Fruit fly (Drosophila melanogaster) whole organism, embryonic: ENCODE results near the gene Brms1.
A peak's percentile ranks its signal among the peaks of the same experiment; 100 is the strongest.

ENCODE experiments used
- BtbVII ChIP-seq: fragments of 200-800 bp; sonication (Bioruptor generic); optimal IDR thresholded peaks from 3 replicates; lab custom pipeline; 2017; ENCODE audit warnings: missing biosample characterization, mild to moderate bottlenecking, missing genetic modification characterization
- Bteb2 ChIP-seq: fragments of 200-800 bp; sonication (Bioruptor generic); optimal IDR thresholded peaks from 2 replicates; lab custom pipeline; 2016; ENCODE audit warnings: missing biosample characterization, missing genetic modification characterization
- CG10431 ChIP-seq: fragments of 200-800 bp; sonication (Bioruptor generic); optimal IDR thresholded peaks from 3 replicates; lab custom pipeline; 2018; ENCODE audit warnings: missing biosample characterization, mild to moderate bottlenecking, missing genetic modification characterization
- CG10462 ChIP-seq: fragments of 200-800 bp; sonication (Bioruptor generic); optimal IDR thresholded peaks from 2 replicates; lab custom pipeline; 2016; ENCODE audit warnings: missing biosample characterization, missing genetic modification characterization
- CG12219 ChIP-seq: fragments of 200-800 bp; sonication (Bioruptor generic); optimal IDR thresholded peaks from 3 replicates; lab custom pipeline; 2018; ENCODE audit warnings: missing biosample characterization, mild to moderate bottlenecking, missing genetic modification characterization
- CG13123 ChIP-seq: fragments of 200-800 bp; sonication (Bioruptor generic); optimal IDR thresholded peaks from 2 replicates; lab custom pipeline; 2016; ENCODE audit warnings: missing biosample characterization, missing genetic modification characterization
- CG14710 ChIP-seq: fragments of 200-800 bp; sonication (Bioruptor generic); optimal IDR thresholded peaks from 3 replicates; lab custom pipeline; 2019; ENCODE audit warnings: missing biosample characterization, mild to moderate bottlenecking, missing genetic modification characterization, moderate library complexity
- CG15269 ChIP-seq: fragments of 200-800 bp; sonication (Bioruptor generic); optimal IDR thresholded peaks from 2 replicates; lab custom pipeline; 2018; ENCODE audit warnings: missing biosample characterization, mild to moderate bottlenecking, missing genetic modification characterization, moderate library complexity
- CG1529 ChIP-seq: fragments of 200-800 bp; sonication (Bioruptor generic); optimal IDR thresholded peaks from 3 replicates; lab custom pipeline; 2018; ENCODE audit warnings: missing biosample characterization, missing genetic modification characterization
- CG1603 ChIP-seq: fragments of 200-800 bp; sonication (Bioruptor generic); optimal IDR thresholded peaks from 2 replicates; lab custom pipeline; 2019; ENCODE audit warnings: missing biosample characterization, mild to moderate bottlenecking, missing genetic modification characterization, moderate library complexity
- CG17829 ChIP-seq: fragments of 200-800 bp; optimal IDR thresholded peaks from 2 replicates; lab custom pipeline; 2019; ENCODE audit warnings: missing biosample characterization, mild to moderate bottlenecking, missing genetic modification characterization, moderate library complexity
- CG18619 ChIP-seq: fragments of 200-800 bp; sonication (Bioruptor generic); optimal IDR thresholded peaks from 3 replicates; lab custom pipeline; 2017; ENCODE audit warnings: missing biosample characterization, mild to moderate bottlenecking, missing genetic modification characterization
- CG33213 ChIP-seq: fragments of 200-800 bp; sonication (Bioruptor generic); optimal IDR thresholded peaks from 3 replicates; lab custom pipeline; 2016; ENCODE audit warnings: missing biosample characterization, missing genetic modification characterization
- CG3407 ChIP-seq: fragments of 200-800 bp; sonication (Bioruptor generic); optimal IDR thresholded peaks from 2 replicates; lab custom pipeline; 2018; ENCODE audit warnings: missing biosample characterization, mild to moderate bottlenecking, missing genetic modification characterization
- CG42726 ChIP-seq: fragments of 200-800 bp; sonication (Bioruptor generic); IDR thresholded peaks from 2 replicates; pipeline ENCODE4 v1.3.6; 2022; ENCODE audit warnings: missing biosample characterization, missing genetic modification characterization; ENCODE audit not compliant: partially characterized antibody
- CG4730 ChIP-seq: fragments of 200-800 bp; sonication (Bioruptor generic); IDR thresholded peaks from 2 replicates; pipeline ENCODE4 v1.3.6; 2022; ENCODE audit warnings: missing biosample characterization, missing genetic modification characterization
- CG7839 ChIP-seq: fragments of 200-800 bp; sonication (Bioruptor generic); optimal IDR thresholded peaks from 3 replicates; lab custom pipeline; 2018; ENCODE audit warnings: missing biosample characterization, mild to moderate bottlenecking, missing genetic modification characterization, moderate library complexity
- CG7987 ChIP-seq: fragments of 200-800 bp; sonication (Bioruptor generic); optimal IDR thresholded peaks from 2 replicates; lab custom pipeline; 2018; ENCODE audit warnings: missing biosample characterization, mild to moderate bottlenecking, missing genetic modification characterization, moderate library complexity
- CG8478 ChIP-seq: fragments of >200 bp; optimal IDR thresholded peaks from 2 replicates; lab custom pipeline; 2018
- CG8944 ChIP-seq: fragments of 200-800 bp; sonication (Bioruptor generic); optimal IDR thresholded peaks from 3 replicates; lab custom pipeline; 2016; ENCODE audit warnings: missing biosample characterization, missing genetic modification characterization
- CG9797 ChIP-seq: fragments of 200-800 bp; sonication (Bioruptor generic); optimal IDR thresholded peaks from 3 replicates; lab custom pipeline; 2018; ENCODE audit warnings: missing biosample characterization, mild to moderate bottlenecking, missing genetic modification characterization
- D19A ChIP-seq: fragments of 200-800 bp; optimal IDR thresholded peaks from 3 replicates; lab custom pipeline; 2019; ENCODE audit warnings: missing biosample characterization, mild to moderate bottlenecking, missing genetic modification characterization, moderate library complexity
- Fer1 ChIP-seq: fragments of 200-800 bp; sonication (Bioruptor generic); optimal IDR thresholded peaks from 2 replicates; lab custom pipeline; 2017; ENCODE audit warnings: missing biosample characterization, mild to moderate bottlenecking, missing genetic modification characterization
- Gug ChIP-seq: fragments of 200-800 bp; sonication (Bioruptor generic); IDR thresholded peaks from 4 replicates; pipeline ENCODE4 v1.3.6; 2022; ENCODE audit warnings: missing biosample characterization, missing genetic modification characterization
- HLH4C ChIP-seq: fragments of 200-800 bp; sonication (Bioruptor generic); IDR thresholded peaks from 3 replicates; pipeline ENCODE4 v1.3.6; 2022; ENCODE audit warnings: missing biosample characterization, missing genetic modification characterization; ENCODE audit not compliant: partially characterized antibody
- Nf-YC ChIP-seq: fragments of 200-800 bp; optimal IDR thresholded peaks from 3 replicates; lab custom pipeline; 2019; ENCODE audit warnings: missing biosample characterization, mild to moderate bottlenecking, missing genetic modification characterization, moderate library complexity
- Trl ChIP-seq, 3 experiments: fragments of >200 bp in 2 of 3; fragments of 200-800 bp in 1 of 3; sonication (Bioruptor generic) in 1 of 3; optimal IDR thresholded peaks; 2 replicates in 1 of 3; 3 replicates in 2 of 3; lab custom pipeline; 2016 to 2017; ENCODE audit warnings: missing biosample characterization in 1 of 3, missing genetic modification characterization in 1 of 3
- al ChIP-seq: fragments of 200-800 bp; sonication (Bioruptor generic); IDR thresholded peaks from 2 replicates; pipeline ENCODE4 v1.3.6; 2022; ENCODE audit warnings: missing biosample characterization, missing genetic modification characterization
- ara ChIP-seq: fragments of 200-800 bp; sonication (Bioruptor generic); IDR thresholded peaks from 2 replicates; pipeline ENCODE4 v1.3.6; 2022; ENCODE audit warnings: missing biosample characterization, missing genetic modification characterization
- bcd ChIP-seq: fragments of 200-800 bp; sonication (Bioruptor generic); optimal IDR thresholded peaks from 2 replicates; lab custom pipeline; 2017; ENCODE audit warnings: missing biosample characterization, mild to moderate bottlenecking, missing genetic modification characterization
- croc ChIP-seq: fragments of 200-800 bp; sonication (Bioruptor generic); conservative IDR thresholded peaks from 3 replicates; pipeline ENCODE4 v1.3.6; 2022; ENCODE audit warnings: missing biosample characterization, missing genetic modification characterization
- dm ChIP-seq: fragments of 200-800 bp; sonication (Bioruptor generic); optimal IDR thresholded peaks from 3 replicates; lab custom pipeline; 2016; ENCODE audit warnings: missing biosample characterization, missing genetic modification characterization
- ewg ChIP-seq: fragments of 200-800 bp; sonication (Bioruptor generic); optimal IDR thresholded peaks from 3 replicates; lab custom pipeline; 2017; ENCODE audit warnings: mild to moderate bottlenecking, missing biosample characterization, missing genetic modification reagents, missing genetic modification characterization
- gcm ChIP-seq: fragments of 200-800 bp; sonication (Bioruptor generic); optimal IDR thresholded peaks from 2 replicates; lab custom pipeline; 2019; ENCODE audit warnings: missing biosample characterization, mild to moderate bottlenecking, missing genetic modification characterization, moderate library complexity
- kah ChIP-seq: fragments of 200-800 bp; sonication (Bioruptor generic); optimal IDR thresholded peaks from 2 replicates; lab custom pipeline; 2018; ENCODE audit warnings: missing biosample characterization, mild to moderate bottlenecking, missing genetic modification characterization
- lola ChIP-seq, 3 experiments: fragments of >200 bp in 2 of 3; fragments of 200-800 bp in 1 of 3; sonication (Bioruptor generic) in 1 of 3; optimal IDR thresholded peaks; 2 replicates each; lab custom pipeline; 2017 to 2019; ENCODE audit warnings: missing biosample characterization in 3 of 3, missing genetic modification characterization in 3 of 3, mild to moderate bottlenecking in 1 of 3, moderate library complexity in 1 of 3
- mld ChIP-seq: fragments of 200-800 bp; sonication (Bioruptor generic); IDR thresholded peaks from 3 replicates; pipeline ENCODE4 v1.3.6; 2022; ENCODE audit warnings: missing biosample characterization, missing genetic modification characterization; ENCODE audit not compliant: partially characterized antibody
- nerfin-1 ChIP-seq: fragments of 200-800 bp; sonication (Bioruptor generic); optimal IDR thresholded peaks from 3 replicates; lab custom pipeline; 2019; ENCODE audit warnings: missing biosample characterization, mild to moderate bottlenecking, missing genetic modification characterization, moderate library complexity
- nerfin-2 ChIP-seq: fragments of 200-800 bp; sonication (Bioruptor generic); IDR thresholded peaks from 2 replicates; pipeline ENCODE4 v1.3.6; 2022; ENCODE audit warnings: missing biosample characterization, missing genetic modification characterization; ENCODE audit not compliant: partially characterized antibody
- pros ChIP-seq: fragments of 200-800 bp; sonication (Bioruptor generic); optimal IDR thresholded peaks from 3 replicates; lab custom pipeline; 2019; ENCODE audit warnings: missing biosample characterization, mild to moderate bottlenecking, missing genetic modification characterization, moderate library complexity
- ranshi ChIP-seq: fragments of 200-800 bp; sonication (Bioruptor generic); IDR thresholded peaks from 2 replicates; pipeline ENCODE4 v1.3.6; 2022; ENCODE audit warnings: missing biosample characterization, missing genetic modification characterization
- sc ChIP-seq, 3 experiments: fragments of >200 bp in 2 of 3; fragments of 200-800 bp in 1 of 3; sonication (Bioruptor generic) in 1 of 3; optimal IDR thresholded peaks; 2 replicates in 2 of 3; 3 replicates in 1 of 3; lab custom pipeline; 2017; ENCODE audit warnings: mild to moderate bottlenecking in 1 of 3, missing biosample characterization in 1 of 3, missing genetic modification characterization in 1 of 3, missing genetic modification reagents in 1 of 3
- schlank ChIP-seq: fragments of 200-800 bp; sonication (Bioruptor generic); optimal IDR thresholded peaks from 2 replicates; lab custom pipeline; 2018; ENCODE audit warnings: missing biosample characterization, mild to moderate bottlenecking, missing genetic modification characterization
- sima ChIP-seq: fragments of 200-800 bp; sonication (Bioruptor generic); optimal IDR thresholded peaks from 2 replicates; lab custom pipeline; 2016; ENCODE audit warnings: missing biosample characterization, missing genetic modification characterization
- slou ChIP-seq: fragments of 200-800 bp; sonication (Bioruptor generic); optimal IDR thresholded peaks from 3 replicates; lab custom pipeline; 2016; ENCODE audit warnings: missing biosample characterization, missing genetic modification characterization
- stwl ChIP-seq: fragments of 200-800 bp; sonication (Bioruptor generic); optimal IDR thresholded peaks from 3 replicates; lab custom pipeline; 2018; ENCODE audit warnings: missing biosample characterization, mild to moderate bottlenecking, missing genetic modification characterization, moderate library complexity
- tap ChIP-seq: fragments of 200-800 bp; optimal IDR thresholded peaks from 3 replicates; lab custom pipeline; 2019; ENCODE audit warnings: missing biosample characterization, mild to moderate bottlenecking, missing genetic modification characterization, moderate library complexity
- wor ChIP-seq: fragments of 200-800 bp; sonication (Bioruptor generic); IDR thresholded peaks from 2 replicates; pipeline ENCODE4 v1.3.6; 2022; ENCODE audit warnings: missing biosample characterization, missing genetic modification characterization
- yki ChIP-seq: fragments of >200 bp; optimal IDR thresholded peaks from 3 replicates; lab custom pipeline; 2018

Gene Brms1

DNA sequence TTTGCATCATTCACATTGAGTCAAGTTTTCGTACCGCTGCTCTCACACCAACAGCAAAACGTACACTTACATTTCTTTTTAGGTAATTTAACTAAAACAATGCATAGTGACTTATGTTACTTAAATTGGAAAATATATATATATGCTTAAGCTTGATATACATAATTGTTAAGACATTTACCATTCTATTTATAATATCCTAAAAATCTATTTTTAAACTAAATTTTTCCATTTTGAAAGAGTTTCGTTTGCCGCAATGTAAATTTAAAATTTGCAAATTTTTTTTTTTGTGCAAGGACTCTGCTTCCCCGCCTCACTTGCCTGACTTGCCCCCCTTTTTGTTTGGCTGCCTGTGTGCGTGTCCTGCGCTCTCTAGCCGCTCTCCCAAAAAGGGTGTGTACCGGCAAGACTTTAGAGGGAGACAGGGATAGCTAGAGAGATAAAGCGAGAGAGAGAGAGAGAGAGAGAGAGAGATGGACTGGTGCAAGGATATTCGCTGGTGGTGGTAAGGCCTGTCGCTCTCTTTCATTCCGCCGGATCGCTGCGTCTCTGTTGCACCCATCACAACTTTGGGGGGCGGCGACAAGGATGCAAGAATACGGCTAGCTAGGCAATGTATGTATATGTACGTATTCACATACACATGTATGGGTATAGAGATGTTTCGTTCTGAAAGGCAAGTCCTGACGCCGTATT lies 28.6 kb upstream of the Brms1 start (continued):
- TF ChIP-seq stwl (tag; lab: Kevin White, UChicago): no peak
- TF ChIP-seq CG33213 (GFP tag; lab: Kevin White, UChicago): no peak
- TF ChIP-seq HLH4C (GFP tag; lab: Robert Waterston, UW): no peak
- no peak for TF ChIP-seq croc (GFP tag; lab: Robert Waterston, UW)
- no peak for TF ChIP-seq gcm (GFP tag; lab: Kevin White, UChicago)
- TF ChIP-seq CG7987 (GFP tag; lab: Kevin White, UChicago): no peak
- peak; percentile 77 for TF ChIP-seq ewg (GFP tag; lab: Kevin White, UChicago)
- no peak for TF ChIP-seq CG10462 (GFP tag; lab: Kevin White, UChicago)
- peak; percentile 61 for TF ChIP-seq CG15269
- TF ChIP-seq nerfin-1 (tag; lab: Kevin White, UChicago): peak; percentile 72
- no peak for TF ChIP-seq CG9797
- no peak for TF ChIP-seq CG13123 (GFP tag; lab: Kevin White, UChicago)
- TF ChIP-seq sima (GFP tag; lab: Kevin White, UChicago): no peak
- TF ChIP-seq CG4730 (GFP tag; lab: Robert Waterston, UW): no peak
- peak in 1 of 3 experiments; percentile 43 for TF ChIP-seq lola (GFP tag; optimal IDR thresholded peaks at IDR 0.05; lab: Kevin White, UChicago)
- TF ChIP-seq nerfin-2 (GFP tag; lab: Robert Waterston, UW): no peak
- peak; percentile 64 for TF ChIP-seq Fer1 (GFP tag; lab: Kevin White, UChicago)
- TF ChIP-seq CG18619: peak; percentile 17
- TF ChIP-seq CG42726 (GFP tag; lab: Robert Waterston, UW): no peak
- TF ChIP-seq ara (GFP tag; lab: Robert Waterston, UW): no peak
- TF ChIP-seq CG1603 (tag; lab: Kevin White, UChicago): no peak
- TF ChIP-seq CG12219 (GFP tag; lab: Kevin White, UChicago): no peak
- TF ChIP-seq D19A: peak; percentile 56
- no peak for TF ChIP-seq kah (GFP tag; lab: Kevin White, UChicago)
- TF ChIP-seq schlank (tag; lab: Kevin White, UChicago): no peak
- TF ChIP-seq Nf-YC (tag; lab: Kevin White, UChicago): peak; percentile 61
- no peak for TF ChIP-seq al
- no peak for TF ChIP-seq Gug (GFP tag; lab: Robert Waterston, UW)
- peak; percentile 67 for TF ChIP-seq pros
- peak; percentile 39 for TF ChIP-seq CG17829
- TF ChIP-seq CG14710: peak; percentile 39
- no peak for TF ChIP-seq BtbVII (GFP tag; lab: Kevin White, UChicago)
- TF ChIP-seq ranshi (GFP tag; lab: Robert Waterston, UW): no peak
- no peak for TF ChIP-seq Bteb2 (GFP tag; lab: Kevin White, UChicago)
- no peak for TF ChIP-seq dm (GFP tag; lab: Kevin White, UChicago)
- peak; percentile 34 for TF ChIP-seq bcd (GFP tag; lab: Kevin White, UChicago)
- no peak for TF ChIP-seq CG3407 (GFP tag; lab: Kevin White, UChicago)
- no peak for TF ChIP-seq CG8478
- TF ChIP-seq CG8944 (GFP tag; lab: Kevin White, UChicago): no peak
- 0 out of 2 replicates have a peak, but pooled peaks have one; percentile 25 for TF ChIP-seq wor (GFP tag; lab: Robert Waterston, UW)
- TF ChIP-seq CG10431 (GFP tag; lab: Kevin White, UChicago): no peak
- no peak for TF ChIP-seq sc (optimal IDR thresholded peaks at IDR 0.05; lab: Kevin White, UChicago)
- no peak for TF ChIP-seq sc (GFP tag; optimal IDR thresholded peaks at IDR 0.05; lab: Kevin White, UChicago)
- peak; percentile 70 to 80 for TF ChIP-seq Trl (optimal IDR thresholded peaks at IDR 0.05; lab: Kevin White, UChicago)
- TF ChIP-seq Trl (GFP tag; optimal IDR thresholded peaks at IDR 0.05; lab: Kevin White, UChicago): no peak
- TF ChIP-seq CG7839 (tag; lab: Kevin White, UChicago): peak; percentile 73
- peak; percentile 54 for TF ChIP-seq yki (lab: Kevin White, UChicago)
- no peak for TF ChIP-seq CG1529
- no peak for TF ChIP-seq slou (GFP tag; lab: Kevin White, UChicago)
- TF ChIP-seq mld (GFP tag; lab: Robert Waterston, UW): no peak
- TF ChIP-seq tap (tag; lab: Kevin White, UChicago): no peak
